Fruit fly (Drosophila melanogaster): Measurements from ENCODE around the gene Gr93c.

DNA sequence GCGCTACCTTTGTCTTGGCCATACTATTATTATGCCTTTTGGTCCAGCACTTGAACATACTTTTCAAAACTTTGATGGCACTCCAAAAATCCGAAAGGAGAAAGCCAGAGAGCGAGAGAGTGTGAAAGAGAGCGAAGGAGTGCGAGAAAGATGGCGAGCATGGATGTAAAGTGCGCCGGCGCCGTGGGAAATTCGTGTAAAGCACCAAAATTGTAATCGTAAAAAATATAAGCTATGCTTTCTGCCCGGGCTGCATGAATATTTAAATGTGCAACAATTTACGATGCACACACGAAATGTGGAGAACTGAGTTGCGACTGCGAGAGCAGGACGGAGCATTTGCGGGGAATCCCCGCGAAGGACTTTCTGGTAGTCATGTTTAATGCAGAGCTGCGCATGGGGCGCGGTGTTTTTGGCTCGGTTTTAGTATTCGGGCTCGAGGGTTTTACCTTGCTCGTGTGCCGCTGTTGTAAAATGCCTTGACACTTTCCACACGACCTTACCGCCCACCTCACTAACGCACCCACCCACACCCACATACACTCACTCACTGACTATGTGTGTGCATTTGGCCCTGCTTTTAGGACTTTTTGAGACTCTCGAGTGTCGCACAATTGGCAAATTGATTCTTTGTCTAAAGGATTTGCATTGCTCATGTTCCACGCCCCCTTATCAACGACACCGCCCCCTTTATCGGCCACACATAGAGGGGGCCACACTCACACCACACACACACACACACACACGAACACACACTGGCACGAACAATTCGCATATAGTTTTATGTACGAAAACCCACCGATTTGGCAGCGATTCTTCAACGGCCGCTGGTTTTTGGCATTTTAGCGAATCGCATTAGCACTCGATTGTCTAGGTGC is 23.1 kb downstream of the Gr93c start:
- TF ChIP-seq CG34422 (GFP tag; IDR thresholded peaks at IDR 0.05): no peak
- TF ChIP-seq psq (GFP tag; optimal IDR thresholded peaks at IDR 0.05): no peak
- 0 out of 4 replicates have a peak, but pooled peaks have one; percentile 33 for TF ChIP-seq Dll (GFP tag; IDR thresholded peaks at IDR 0.05; ENCODE audit: partially characterized antibody)
- no peak for TF ChIP-seq wek (GFP tag; optimal IDR thresholded peaks at IDR 0.05)
- no peak for TF ChIP-seq sc (optimal IDR thresholded peaks at IDR 0.05)
- TF ChIP-seq sc (GFP tag; optimal IDR thresholded peaks at IDR 0.05): no peak
- no peak for TF ChIP-seq CG15011 (GFP tag; optimal IDR thresholded peaks at IDR 0.05)
- TF ChIP-seq sna (GFP tag; IDR thresholded peaks at IDR 0.05; ENCODE audit: partially characterized antibody): no peak
- peak; percentile 95 for TF ChIP-seq CG3065 (GFP tag; optimal IDR thresholded peaks at IDR 0.05)

All from whole organism, embryonic.